Fruit fly (Drosophila melanogaster) whole organism, embryonic: ENCODE measurements around the gene Rab8.

Experiments
- Abd-B ChIP-seq: fragments of 200-800 bp; sonication (Bioruptor generic); optimal IDR thresholded peaks from 2 replicates; lab custom pipeline; 2018; ENCODE audit warnings: missing biosample characterization, mild to moderate bottlenecking, missing genetic modification characterization, moderate library complexity
- Atf-2 ChIP-seq: fragments of 200-800 bp; sonication (Bioruptor generic); optimal IDR thresholded peaks from 2 replicates; lab custom pipeline; 2016; ENCODE audit warnings: missing biosample characterization, missing genetic modification characterization
- Atf6 ChIP-seq: fragments of 200-800 bp; sonication (Bioruptor generic); IDR thresholded peaks from 2 replicates; pipeline ENCODE4 v1.3.6; 2022; ENCODE audit warnings: missing biosample characterization, missing genetic modification characterization
- CG11560 ChIP-seq: fragments of 200-800 bp; sonication (Bioruptor generic); IDR thresholded peaks from 3 replicates; pipeline ENCODE4 v1.3.6; 2022; ENCODE audit warnings: missing biosample characterization, missing genetic modification characterization
- CG12744 ChIP-seq: fragments of 200-800 bp; sonication (Bioruptor generic); optimal IDR thresholded peaks from 2 replicates; lab custom pipeline; 2016; ENCODE audit warnings: missing biosample characterization, missing genetic modification characterization
- CG15011 ChIP-seq: fragments of 200-800 bp; sonication (Bioruptor generic); optimal IDR thresholded peaks from 3 replicates; lab custom pipeline; 2018; ENCODE audit warnings: missing biosample characterization, mild to moderate bottlenecking, missing genetic modification characterization
- CG1647 ChIP-seq: fragments of 200-800 bp; sonication (Bioruptor generic); optimal IDR thresholded peaks from 3 replicates; lab custom pipeline; 2016; ENCODE audit warnings: missing biosample characterization, missing genetic modification characterization
- CG16813 ChIP-seq: fragments of 200-800 bp; sonication (Bioruptor generic); IDR thresholded peaks from 3 replicates; pipeline ENCODE4 v1.3.6; 2022; ENCODE audit warnings: missing biosample characterization, missing genetic modification characterization; ENCODE audit not compliant: partially characterized antibody
- CG18011 ChIP-seq: fragments of 200-800 bp; sonication (Bioruptor generic); optimal IDR thresholded peaks from 2 replicates; lab custom pipeline; 2017; ENCODE audit warnings: missing biosample characterization, missing genetic modification characterization, mild to moderate bottlenecking, moderate library complexity, missing genotype
- CG18599 ChIP-seq: fragments of 200-800 bp; sonication (Bioruptor generic); optimal IDR thresholded peaks from 3 replicates; lab custom pipeline; 2017; ENCODE audit warnings: missing biosample characterization, missing genetic modification characterization, mild to moderate bottlenecking, moderate library complexity, missing genetic modification reagents
- CG2116 ChIP-seq: fragments of 200-800 bp; sonication (Bioruptor generic); optimal IDR thresholded peaks from 3 replicates; lab custom pipeline; 2018; ENCODE audit warnings: missing biosample characterization, mild to moderate bottlenecking, missing genetic modification characterization
- CG42726 ChIP-seq: fragments of 200-800 bp; sonication (Bioruptor generic); IDR thresholded peaks from 2 replicates; pipeline ENCODE4 v1.3.6; 2022; ENCODE audit warnings: missing biosample characterization, missing genetic modification characterization; ENCODE audit not compliant: partially characterized antibody
- CG5180 ChIP-seq: fragments of 200-800 bp; sonication (Bioruptor generic); optimal IDR thresholded peaks from 3 replicates; lab custom pipeline; 2017; ENCODE audit warnings: missing biosample characterization, missing genetic modification characterization, mild to moderate bottlenecking, moderate library complexity, missing genetic modification reagents
- CG5245 ChIP-seq: fragments of 200-800 bp; sonication (Bioruptor generic); optimal IDR thresholded peaks from 3 replicates; lab custom pipeline; 2016; ENCODE audit warnings: missing biosample characterization, missing genetic modification characterization
- CG6689 ChIP-seq: fragments of 200-800 bp; sonication (Bioruptor generic); IDR thresholded peaks from 2 replicates; pipeline ENCODE4 v1.3.6; 2022; ENCODE audit warnings: missing biosample characterization, missing genetic modification characterization
- CG6854 ChIP-seq: fragments of 200-800 bp; sonication (Bioruptor generic); optimal IDR thresholded peaks from 3 replicates; lab custom pipeline; 2017; ENCODE audit warnings: missing biosample characterization, mild to moderate bottlenecking, missing genetic modification characterization
- CG7372 ChIP-seq: fragments of 200-800 bp; sonication (Bioruptor generic); IDR thresholded peaks from 2 replicates; pipeline ENCODE4 v1.3.6; 2022; ENCODE audit warnings: missing biosample characterization, missing genetic modification characterization
- CG9437 ChIP-seq: fragments of 200-800 bp; sonication (Bioruptor generic); optimal IDR thresholded peaks from 2 replicates; lab custom pipeline; 2018; ENCODE audit warnings: missing biosample characterization, mild to moderate bottlenecking, missing genetic modification characterization
- D19B ChIP-seq: fragments of 200-800 bp; sonication (Bioruptor generic); optimal IDR thresholded peaks from 2 replicates; lab custom pipeline; 2017; ENCODE audit warnings: missing biosample characterization, mild to moderate bottlenecking, missing genetic modification characterization
- Dek ChIP-seq: fragments of 200-800 bp; sonication (Bioruptor generic); optimal IDR thresholded peaks from 3 replicates; lab custom pipeline; 2019; ENCODE audit warnings: missing biosample characterization, mild to moderate bottlenecking, missing genetic modification characterization, moderate library complexity
- Eip74EF ChIP-seq, 2 experiments: fragments of 200-800 bp in 1 of 2; fragments of >200 bp in 1 of 2; sonication (Bioruptor generic) in 1 of 2; optimal IDR thresholded peaks; 2 replicates each; lab custom pipeline; 2017 to 2019; ENCODE audit warnings: missing biosample characterization in 2 of 2, missing genetic modification characterization in 2 of 2, mild to moderate bottlenecking in 1 of 2, moderate library complexity in 1 of 2
- HHEX ChIP-seq: fragments of 200-800 bp; sonication (Bioruptor generic); optimal IDR thresholded peaks from 3 replicates; lab custom pipeline; 2017; ENCODE audit warnings: missing biosample characterization, mild to moderate bottlenecking, missing genetic modification characterization, missing genetic modification reagents
- HLH3B ChIP-seq: fragments of 200-800 bp; sonication (Bioruptor generic); IDR thresholded peaks from 2 replicates; pipeline ENCODE4 v1.3.6; 2022; ENCODE audit warnings: missing biosample characterization, missing genetic modification characterization
- Hsf ChIP-seq: fragments of 200-800 bp; sonication (Bioruptor generic); optimal IDR thresholded peaks from 3 replicates; lab custom pipeline; 2016; ENCODE audit warnings: missing biosample characterization, missing genetic modification characterization
- Neu2 ChIP-seq: fragments of 200-800 bp; sonication (Bioruptor generic); optimal IDR thresholded peaks from 3 replicates; lab custom pipeline; 2016; ENCODE audit warnings: missing biosample characterization, missing genetic modification characterization, borderline replicate concordance
- Sox100B ChIP-seq: fragments of 200-800 bp; sonication (Bioruptor generic); optimal IDR thresholded peaks from 3 replicates; lab custom pipeline; 2018; ENCODE audit warnings: missing biosample characterization, mild to moderate bottlenecking, missing genetic modification characterization
- Stat92E ChIP-seq, 3 experiments: fragments of >200 bp in 2 of 3; fragments of 200-800 bp in 1 of 3; sonication (Bioruptor generic) in 1 of 3; optimal IDR thresholded peaks; 2 replicates each; lab custom pipeline; 2017 to 2019; ENCODE audit warnings: missing biosample characterization in 3 of 3, missing genetic modification characterization in 3 of 3, mild to moderate bottlenecking in 1 of 3, moderate library complexity in 1 of 3
- ac ChIP-seq: fragments of 200-800 bp; sonication (Bioruptor generic); optimal IDR thresholded peaks from 3 replicates; lab custom pipeline; 2017; ENCODE audit warnings: missing biosample characterization, mild to moderate bottlenecking, missing genetic modification characterization
- al ChIP-seq: fragments of 200-800 bp; sonication (Bioruptor generic); IDR thresholded peaks from 2 replicates; pipeline ENCODE4 v1.3.6; 2022; ENCODE audit warnings: missing biosample characterization, missing genetic modification characterization
- bcd ChIP-seq: fragments of 200-800 bp; sonication (Bioruptor generic); optimal IDR thresholded peaks from 2 replicates; lab custom pipeline; 2017; ENCODE audit warnings: missing biosample characterization, mild to moderate bottlenecking, missing genetic modification characterization
- bowl ChIP-seq: fragments of 200-800 bp; sonication (Bioruptor generic); IDR thresholded peaks from 2 replicates; pipeline ENCODE4 v1.3.6; 2022; ENCODE audit warnings: missing biosample characterization, missing genetic modification characterization
- chm ChIP-seq: fragments of 200-800 bp; sonication (Bioruptor generic); IDR thresholded peaks from 2 replicates; pipeline ENCODE4 v1.3.6; 2022; ENCODE audit warnings: missing biosample characterization, missing genetic modification characterization
- ci ChIP-seq: fragments of 200-800 bp; sonication (Bioruptor generic); IDR thresholded peaks from 3 replicates; pipeline ENCODE4 v1.3.6; 2022; ENCODE audit warnings: missing biosample characterization, missing genetic modification characterization
- dpn ChIP-seq, 2 experiments: fragments of 200-800 bp; sonication (Bioruptor generic); optimal IDR thresholded peaks; 3 replicates each; lab custom pipeline; 2016; ENCODE audit warnings: missing biosample characterization in 2 of 2, missing genetic modification characterization in 2 of 2
- emc ChIP-seq: fragments of 200-800 bp; sonication (Bioruptor generic); optimal IDR thresholded peaks from 2 replicates; lab custom pipeline; 2016; ENCODE audit warnings: missing biosample characterization, missing genetic modification characterization
- ems ChIP-seq: fragments of 200-800 bp; sonication (Bioruptor generic); optimal IDR thresholded peaks from 3 replicates; lab custom pipeline; 2016; ENCODE audit warnings: missing biosample characterization, missing genetic modification characterization
- hkb ChIP-seq, 2 experiments: fragments of 200-800 bp in 1 of 2; fragments of >200 bp in 1 of 2; sonication (Bioruptor generic) in 1 of 2; IDR thresholded peaks in 1 of 2; optimal IDR thresholded peaks in 1 of 2; 2 replicates each; pipeline versions ENCODE4 v1.3.6 to Lab custom; 2017 to 2022; ENCODE audit warnings: missing biosample characterization in 1 of 2, missing genetic modification characterization in 1 of 2
- hth ChIP-seq: fragments of >200 bp; optimal IDR thresholded peaks from 2 replicates; lab custom pipeline; 2017; ENCODE audit warnings: inconsistent platforms
- insv ChIP-seq, 2 experiments: fragments of 200-800 bp; sonication (Bioruptor generic); optimal IDR thresholded peaks; 3 replicates each; lab custom pipeline; 2016 to 2018; ENCODE audit warnings: missing biosample characterization in 2 of 2, missing genetic modification characterization in 2 of 2
- kay ChIP-seq: fragments of 200-800 bp; sonication (Bioruptor generic); optimal IDR thresholded peaks from 2 replicates; lab custom pipeline; 2016; ENCODE audit warnings: missing biosample characterization, missing genetic modification characterization
- ken ChIP-seq: fragments of 200-800 bp; sonication (Bioruptor generic); IDR thresholded peaks from 3 replicates; pipeline ENCODE4 v1.3.6; 2022; ENCODE audit warnings: missing biosample characterization, missing genetic modification characterization
- psq ChIP-seq: fragments of 200-800 bp; sonication (Bioruptor generic); optimal IDR thresholded peaks from 2 replicates; lab custom pipeline; 2017; ENCODE audit warnings: missing biosample characterization, missing genetic modification characterization
- rib ChIP-seq: fragments of 200-800 bp; sonication (Bioruptor generic); IDR thresholded peaks from 2 replicates; pipeline ENCODE4 v1.3.6; 2022; ENCODE audit warnings: missing biosample characterization, missing genetic modification characterization
- sens ChIP-seq: fragments of 200-800 bp; sonication (Bioruptor generic); peaks from one replicate; lab custom pipeline; 2016; ENCODE audit warnings: missing biosample characterization, missing genetic modification characterization
- sug ChIP-seq: fragments of 200-800 bp; optimal IDR thresholded peaks from 2 replicates; lab custom pipeline; 2019; ENCODE audit warnings: missing biosample characterization, mild to moderate bottlenecking, missing genetic modification characterization, moderate library complexity
- unpg ChIP-seq: fragments of 200-800 bp; sonication (Bioruptor generic); optimal IDR thresholded peaks from 3 replicates; lab custom pipeline; 2018; ENCODE audit warnings: missing biosample characterization, mild to moderate bottlenecking, missing genetic modification characterization, moderate library complexity
- zen ChIP-seq: fragments of 200-800 bp; sonication (Bioruptor generic); optimal IDR thresholded peaks from 3 replicates; lab custom pipeline; 2018; ENCODE audit warnings: missing biosample characterization, mild to moderate bottlenecking, missing genetic modification characterization, moderate library complexity
- zfh2 ChIP-seq: fragments of 200-800 bp; sonication (Bioruptor generic); optimal IDR thresholded peaks from 2 replicates; lab custom pipeline; 2016; ENCODE audit warnings: missing biosample characterization, missing genetic modification characterization

Gene Rab8

DNA sequence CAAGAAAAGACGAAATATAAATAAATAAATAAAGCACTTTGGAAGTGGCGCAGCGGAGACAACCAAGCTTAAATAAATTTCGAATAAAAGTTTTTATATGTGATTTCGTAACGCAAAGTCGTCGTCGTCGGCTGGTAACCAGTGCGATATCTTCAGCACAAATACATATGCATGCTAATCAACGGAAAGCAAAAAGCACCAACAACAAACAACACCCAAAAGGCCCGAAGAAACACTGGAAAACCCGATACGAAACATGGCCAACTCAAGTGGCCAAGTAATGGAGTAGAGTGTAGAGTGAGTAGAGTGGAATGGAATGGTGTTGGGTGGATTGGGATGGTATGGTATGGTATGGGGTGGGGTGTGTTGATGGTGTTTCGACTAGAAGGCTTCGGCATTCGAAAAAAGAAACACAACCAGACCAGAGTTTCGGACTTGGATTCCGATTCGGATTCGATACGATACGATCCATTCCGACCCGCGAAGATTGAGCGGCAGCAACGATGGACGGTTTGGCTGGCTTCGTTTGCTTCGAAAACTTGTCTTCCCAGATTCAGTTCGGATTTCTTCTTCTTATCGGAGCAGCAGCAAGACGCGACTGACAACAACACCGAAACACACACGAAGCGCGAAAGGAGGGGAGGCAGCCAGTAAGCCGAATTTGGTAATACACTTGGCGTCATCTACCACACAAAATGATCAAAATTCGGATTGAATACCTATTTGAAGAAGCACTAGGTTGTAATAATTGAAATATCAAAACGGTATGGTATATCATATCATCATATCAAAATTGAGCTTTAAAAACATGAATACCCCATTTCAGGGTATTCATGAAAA is 31.9 kb upstream of the Rab8 start (continued):
- TF ChIP-seq bcd (GFP tag; lab: Kevin White, UChicago) (peak; percentile 95), D19B (GFP tag; lab: Kevin White, UChicago) (peak; percentile 90), chm (GFP tag; lab: Robert Waterston, UW) (peak; percentile 96), sug (tag; lab: Kevin White, UChicago) (peak; percentile 75), unpg (peak; percentile 96), HLH3B (GFP tag; lab: Robert Waterston, UW) (peak; percentile 96), ci (GFP tag; lab: Robert Waterston, UW) (peak; percentile 96), kay (peak; percentile 91), zfh2 (GFP tag; lab: Kevin White, UChicago) (peak; percentile 97), hth (no peak), Neu2 (peak; percentile 64), CG5180 (peak; percentile 82), CG18011 (GFP tag; lab: Kevin White, UChicago) (peak; percentile 78), psq (GFP tag; lab: Kevin White, UChicago) (peak; percentile 84), Abd-B (GFP tag; lab: Kevin White, UChicago) (peak; percentile 90), CG2116 (GFP tag; lab: Kevin White, UChicago) (peak; percentile 70), CG7372 (GFP tag; lab: Robert Waterston, UW) (peak; percentile 77), sens (peak; percentile 99), ems (GFP tag; lab: Kevin White, UChicago) (peak; percentile 93), Dek (tag; lab: Kevin White, UChicago) (peak; percentile 95), dpn (GFP tag; optimal IDR thresholded peaks at IDR 0.05; lab: Kevin White, UChicago) (peak; percentile 90 to 97), CG6854 (GFP tag; lab: Kevin White, UChicago) (peak; percentile 93), ac (GFP tag; lab: Kevin White, UChicago) (peak; percentile 29), CG9437 (GFP tag; lab: Kevin White, UChicago) (peak; percentile 88), rib (peak; percentile 91), CG11560 (tag; lab: Robert Waterston, UW) (no peak; the same call in 2 of the 3 replicates), emc (GFP tag; lab: Kevin White, UChicago) (peak; percentile 92), zen (tag; lab: Kevin White, UChicago) (peak; percentile 77), CG5245 (GFP tag; lab: Kevin White, UChicago) (peak; percentile 93), Eip74EF (GFP tag; optimal IDR thresholded peaks at IDR 0.05; lab: Kevin White, UChicago) (peak in 1 of 2 experiments; percentile 90), hkb (optimal IDR thresholded peaks at IDR 0.05; lab: Kevin White, UChicago) (no peak), hkb (GFP tag; IDR thresholded peaks at IDR 0.05; lab: Robert Waterston, UW) (peak; percentile 96), CG6689 (GFP tag; lab: Robert Waterston, UW) (peak; percentile 93), Sox100B (GFP tag; lab: Kevin White, UChicago) (peak; percentile 83), Stat92E (GFP tag; optimal IDR thresholded peaks at IDR 0.05; lab: Kevin White, UChicago) (peak in 1 of 3 experiments; percentile 79), CG42726 (GFP tag; lab: Robert Waterston, UW) (no peak), insv (GFP tag; optimal IDR thresholded peaks at IDR 0.05; lab: Kevin White, UChicago) (peak; percentile 17 to 36), Hsf (GFP tag; lab: Kevin White, UChicago) (peak; percentile 96), al (GFP tag; lab: Robert Waterston, UW) (peak; percentile 87), CG16813 (GFP tag; lab: Robert Waterston, UW) (no peak), HHEX (peak; percentile 93), Atf-2 (GFP tag; lab: Kevin White, UChicago) (peak; percentile 92), CG18599 (GFP tag; lab: Kevin White, UChicago) (peak; percentile 78), Atf6 (peak; percentile 97), bowl (GFP tag; lab: Robert Waterston, UW) (peak; percentile 86), CG12744 (GFP tag; lab: Kevin White, UChicago) (peak; percentile 92), ken (peak; percentile 95), CG15011 (GFP tag; lab: Kevin White, UChicago) (peak; percentile 88), CG1647 (GFP tag; lab: Kevin White, UChicago) (peak; percentile 87)
